Worm (Caenorhabditis elegans): ENCODE data around the gene clec-138.

DNA sequence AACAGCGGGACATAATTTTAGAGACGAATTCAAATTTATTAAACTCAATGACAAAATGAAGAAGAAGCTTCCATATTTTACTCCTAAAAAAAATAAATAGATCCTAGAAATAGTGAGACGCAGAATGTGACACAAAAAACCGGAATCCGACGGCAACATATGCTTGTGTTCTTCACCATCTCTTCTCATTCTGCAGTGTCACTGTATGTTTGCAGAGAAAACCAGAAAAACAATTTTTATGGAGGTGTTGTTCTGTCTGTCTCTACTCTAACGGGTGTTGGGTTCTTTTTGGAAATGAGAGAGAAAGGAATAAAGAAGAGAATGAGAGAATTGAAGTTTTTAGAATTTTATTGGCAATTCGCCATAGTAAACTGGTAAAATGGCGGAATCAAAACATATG, 19.3 kb upstream of the clec-138 start:
- TF ChIP-seq T22C8.4 (GFP tag; IDR thresholded peaks at IDR 0.05), result no peak
- no peak for TF ChIP-seq ztf-23 (GFP tag; IDR thresholded peaks at IDR 0.05)
- no peak for TF ChIP-seq med-1 (GFP tag; optimal IDR thresholded peaks at IDR 0.05; ENCODE audit: insufficient read depth)
- no peak for TF ChIP-seq flt-1 (GFP tag; IDR thresholded peaks at IDR 0.05)
- TF ChIP-seq ref-1 (GFP tag; conservative IDR thresholded peaks at IDR 0.05), result no peak
- TF ChIP-seq cog-1 (tag; optimal IDR thresholded peaks at IDR 0.05), result no peak
- no peak for TF ChIP-seq tab-1 (GFP tag; IDR thresholded peaks at IDR 0.05)
